Fruit fly (Drosophila melanogaster): ENCODE measurements around the gene CG4751.

CG4751 gene

dm6 chr2L:11119966-11120517 lies 10.5 kb upstream of the CG4751 start, which contains the start of gene CG6230 (continued):
- TF ChIP-seq CG3163 (GFP tag; optimal IDR thresholded peaks at IDR 0.05): no peak
- TF ChIP-seq CrebB (tag; optimal IDR thresholded peaks at IDR 0.05): no peak
- no peak for TF ChIP-seq Rfx (GFP tag; IDR thresholded peaks at IDR 0.05)
- TF ChIP-seq knrl (GFP tag; IDR thresholded peaks at IDR 0.05; ENCODE audit: partially characterized antibody): peak; percentile 61; the same call in 2 of the 3 replicates
- TF ChIP-seq slbo (GFP tag; IDR thresholded peaks at IDR 0.05): no peak
- TF ChIP-seq nerfin-2 (GFP tag; IDR thresholded peaks at IDR 0.05; ENCODE audit: partially characterized antibody): peak; percentile 70
- TF ChIP-seq Doc2 (GFP tag; IDR thresholded peaks at IDR 0.05): no peak
- no peak for TF ChIP-seq Vsx1 (GFP tag; optimal IDR thresholded peaks at IDR 0.05)
- TF ChIP-seq Ptx1 (GFP tag; IDR thresholded peaks at IDR 0.05): no peak
- TF ChIP-seq so (GFP tag; IDR thresholded peaks at IDR 0.05): no peak
- TF ChIP-seq fd102C (GFP tag; optimal IDR thresholded peaks at IDR 0.05): no peak
- TF ChIP-seq vvl (GFP tag; IDR thresholded peaks at IDR 0.05): no peak
- TF ChIP-seq Spps (tag; optimal IDR thresholded peaks at IDR 0.05): no peak
- no peak for TF ChIP-seq lola (GFP tag; optimal IDR thresholded peaks at IDR 0.05)
- peak; percentile 92 for TF ChIP-seq CG10267 (tag; optimal IDR thresholded peaks at IDR 0.05)
- TF ChIP-seq shn (GFP tag; optimal IDR thresholded peaks at IDR 0.05): no peak
- no peak for TF ChIP-seq danr (GFP tag; IDR thresholded peaks at IDR 0.05)
- TF ChIP-seq pan (optimal IDR thresholded peaks at IDR 0.05): no peak
- no peak for TF ChIP-seq pan (GFP tag; optimal IDR thresholded peaks at IDR 0.05 in 1 of 2, IDR thresholded peaks at IDR 0.05 in 1 of 2)
- TF ChIP-seq ind (GFP tag; optimal IDR thresholded peaks at IDR 0.05): no peak
- TF ChIP-seq Hmx (GFP tag; optimal IDR thresholded peaks at IDR 0.05): no peak
- TF ChIP-seq seq (GFP tag; IDR thresholded peaks at IDR 0.05): no peak
- TF ChIP-seq CkIIα-i1 (GFP tag; IDR thresholded peaks at IDR 0.05): no peak
- no peak for TF ChIP-seq Sry-β (GFP tag; optimal IDR thresholded peaks at IDR 0.05)
- peak; percentile 73 for TF ChIP-seq CG34224 (GFP tag; IDR thresholded peaks at IDR 0.05; ENCODE audit: partially characterized antibody)
- TF ChIP-seq crp (GFP tag; optimal IDR thresholded peaks at IDR 0.05): peak; percentile 31 to 91
- peak; percentile 71; the same call in 2 of the 4 replicates for TF ChIP-seq Dll (GFP tag; IDR thresholded peaks at IDR 0.05; ENCODE audit: partially characterized antibody)
- TF ChIP-seq Atf3 (GFP tag; optimal IDR thresholded peaks at IDR 0.05): no peak
- TF ChIP-seq CG8089 (GFP tag; optimal IDR thresholded peaks at IDR 0.05): no peak
- no peak for TF ChIP-seq Ets97D (GFP tag; optimal IDR thresholded peaks at IDR 0.05)
- TF ChIP-seq Adf1 (GFP tag; IDR thresholded peaks at IDR 0.05): no peak
- TF ChIP-seq HLH4C (GFP tag; IDR thresholded peaks at IDR 0.05; ENCODE audit: partially characterized antibody): peak; percentile 63
- TF ChIP-seq ranshi (GFP tag; IDR thresholded peaks at IDR 0.05): no peak
- peak; percentile 54 for TF ChIP-seq pzg (GFP tag; optimal IDR thresholded peaks at IDR 0.05)
- TF ChIP-seq HmgD (GFP tag; optimal IDR thresholded peaks at IDR 0.05): no peak
- no peak for TF ChIP-seq Hey (tag; optimal IDR thresholded peaks at IDR 0.05)
- peak; percentile 18 for TF ChIP-seq gfzf (GFP tag; optimal IDR thresholded peaks at IDR 0.05)
- TF ChIP-seq CG10431 (GFP tag; optimal IDR thresholded peaks at IDR 0.05): no peak
- TF ChIP-seq YL-1 (GFP tag; optimal IDR thresholded peaks at IDR 0.05): peak; percentile 66
- no peak for TF ChIP-seq Sox102F (GFP tag; optimal IDR thresholded peaks at IDR 0.05)
- no peak for TF ChIP-seq CG17186 (GFP tag; optimal IDR thresholded peaks at IDR 0.05)
- no peak for TF ChIP-seq Lim3 (GFP tag; IDR thresholded peaks at IDR 0.05)
- no peak for TF ChIP-seq CG33557 (GFP tag; optimal IDR thresholded peaks at IDR 0.05)
- no peak for TF ChIP-seq kah (GFP tag; optimal IDR thresholded peaks at IDR 0.05)
- TF ChIP-seq MBD-R2 (GFP tag; IDR thresholded peaks at IDR 0.05): peak; percentile 88
- peak; percentile 67; the same call in 2 of the 3 replicates for TF ChIP-seq Opbp (GFP tag; IDR thresholded peaks at IDR 0.05; ENCODE audit: partially characterized antibody)
- TF ChIP-seq prd (optimal IDR thresholded peaks at IDR 0.05): no peak
- TF ChIP-seq prd (GFP tag; IDR thresholded peaks at IDR 0.05): no peak; the same call in 2 of the 3 replicates
- TF ChIP-seq Dref (GFP tag; IDR thresholded peaks at IDR 0.05): peak; percentile 86
- TF ChIP-seq CG9437 (GFP tag; optimal IDR thresholded peaks at IDR 0.05): no peak
- TF ChIP-seq fu2 (GFP tag; optimal IDR thresholded peaks at IDR 0.05): no peak

All from whole organism, embryonic.